Fruit fly (Drosophila melanogaster): ENCODE data around the gene Pde11.

The Pde11 gene

dm6 chr2L:18564417-18564816, 25.7 kb downstream of the Pde11 start:
- TF ChIP-seq Hnf4 (GFP tag; optimal IDR thresholded peaks at IDR 0.05) = no peak
- no peak for TF ChIP-seq Dif (GFP tag; optimal IDR thresholded peaks at IDR 0.05; ENCODE audit: partially characterized antibody)
- TF ChIP-seq Myc (optimal IDR thresholded peaks at IDR 0.05) = no peak
- no peak for TF ChIP-seq br (GFP tag; optimal IDR thresholded peaks at IDR 0.05)
- no peak for TF ChIP-seq Sp1 (GFP tag; optimal IDR thresholded peaks at IDR 0.05)
- TF ChIP-seq N (GFP tag; optimal IDR thresholded peaks at IDR 0.05) = no peak

- no peak for TF ChIP-seq sv (GFP tag; optimal IDR thresholded peaks at IDR 0.05)
- peak; percentile 35 for TF ChIP-seq sage (GFP tag; optimal IDR thresholded peaks at IDR 0.05)
- TF ChIP-seq h (GFP tag; optimal IDR thresholded peaks at IDR 0.05) = no peak
- peak in 1 of 2 experiments; percentile 27 for TF ChIP-seq foxo (GFP tag; optimal IDR thresholded peaks at IDR 0.05)
- peak; percentile 0 for TF ChIP-seq brk (GFP tag; optimal IDR thresholded peaks at IDR 0.05)
- no peak for TF ChIP-seq N (GFP tag; optimal IDR thresholded peaks at IDR 0.05)
- TF ChIP-seq CG32264 (GFP tag; optimal IDR thresholded peaks at IDR 0.05) = no peak
These were observed 26.2 kb downstream of the Pde11 start for dm6 chr2L:18563991-18564390.

DNA sequence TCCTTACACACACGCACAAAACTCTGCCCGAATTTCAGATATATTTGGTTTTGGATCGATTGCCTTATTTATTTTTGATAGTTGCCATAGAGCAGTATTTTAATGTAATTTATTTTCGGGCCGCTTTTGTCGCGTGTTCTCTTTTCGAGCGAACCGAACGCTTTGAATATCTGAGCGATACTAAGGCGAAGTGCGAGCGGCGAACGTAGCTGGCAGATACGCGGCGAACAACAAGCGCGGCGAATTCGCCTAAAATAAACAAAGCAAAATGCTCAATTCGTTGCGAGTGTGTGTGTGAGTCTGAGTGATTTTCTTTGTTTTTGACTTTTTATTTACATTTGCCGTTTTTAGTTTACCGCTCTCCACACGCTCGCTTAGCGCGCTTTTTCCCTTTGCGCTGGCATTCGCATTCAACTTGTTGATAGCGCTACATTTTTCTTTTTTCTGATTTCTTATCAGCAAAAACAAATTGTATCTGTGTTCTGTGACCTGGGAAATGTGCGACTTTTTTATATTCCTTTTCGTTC, 27.1 kb downstream of the Pde11 start:
- no peak for TF ChIP-seq Dfd (GFP tag; optimal IDR thresholded peaks at IDR 0.05)
- TF ChIP-seq HLH106 (tag; optimal IDR thresholded peaks at IDR 0.05) = no peak
- TF ChIP-seq N (GFP tag; optimal IDR thresholded peaks at IDR 0.05) = no peak
- peak; percentile 41 for TF ChIP-seq Rel (GFP tag; optimal IDR thresholded peaks at IDR 0.05)
- peak; percentile 27 for TF ChIP-seq Rel (tag; optimal IDR thresholded peaks at IDR 0.05)
- TF ChIP-seq Hr83 (GFP tag; optimal IDR thresholded peaks at IDR 0.05; ENCODE audit: poor library complexity, severe bottlenecking) = peak; percentile 74
- peak; percentile 15 for TF ChIP-seq br (GFP tag; optimal IDR thresholded peaks at IDR 0.05)
- no peak for TF ChIP-seq Hr78 (GFP tag; optimal IDR thresholded peaks at IDR 0.05)
- TF ChIP-seq dl (GFP tag; optimal IDR thresholded peaks at IDR 0.05; ENCODE audit: insufficient read depth in 1 of 2, partially characterized antibody in 2 of 2) = no peak
- no peak for TF ChIP-seq Myc (optimal IDR thresholded peaks at IDR 0.05)
- peak; percentile 94 for TF ChIP-seq psq (GFP tag; optimal IDR thresholded peaks at IDR 0.05)
- peak; percentile 78 for TF ChIP-seq h (GFP tag; optimal IDR thresholded peaks at IDR 0.05)
- no peak for TF ChIP-seq Dif (GFP tag; optimal IDR thresholded peaks at IDR 0.05; ENCODE audit: partially characterized antibody)
- no peak for TF ChIP-seq usp (GFP tag; optimal IDR thresholded peaks at IDR 0.05)
- no peak for TF ChIP-seq woc (GFP tag; optimal IDR thresholded peaks at IDR 0.05)
- TF ChIP-seq dmrt93B (GFP tag; optimal IDR thresholded peaks at IDR 0.05) = no peak
- TF ChIP-seq OdsH (GFP tag; optimal IDR thresholded peaks at IDR 0.05) = peak; percentile 39
- TF ChIP-seq CG32264 (GFP tag; optimal IDR thresholded peaks at IDR 0.05) = no peak
- TF ChIP-seq pan (optimal IDR thresholded peaks at IDR 0.05) = no peak
- no peak for TF ChIP-seq ey (GFP tag; optimal IDR thresholded peaks at IDR 0.05)
- no peak for TF ChIP-seq lola (GFP tag; optimal IDR thresholded peaks at IDR 0.05)
- TF ChIP-seq Abd-B (GFP tag; optimal IDR thresholded peaks at IDR 0.05) = no peak
- TF ChIP-seq CrebA (GFP tag; optimal IDR thresholded peaks at IDR 0.05; ENCODE audit: borderline replicate concordance) = peak; percentile 44
- TF ChIP-seq CG9705 (GFP tag; optimal IDR thresholded peaks at IDR 0.05) = no peak
- no peak for TF ChIP-seq sv (GFP tag; optimal IDR thresholded peaks at IDR 0.05)
- TF ChIP-seq Mio (GFP tag; optimal IDR thresholded peaks at IDR 0.05) = no peak
- TF ChIP-seq rgr (GFP tag; optimal IDR thresholded peaks at IDR 0.05) = peak; percentile 30
- TF ChIP-seq Jra (GFP tag; optimal IDR thresholded peaks at IDR 0.05) = no peak
- peak; percentile 1 for TF ChIP-seq brk (GFP tag; optimal IDR thresholded peaks at IDR 0.05)
- peak; percentile 30 for TF ChIP-seq sage (GFP tag; optimal IDR thresholded peaks at IDR 0.05)
- TF ChIP-seq Vsx2 (GFP tag; optimal IDR thresholded peaks at IDR 0.05; ENCODE audit: partially characterized antibody) = no peak
- no peak for TF ChIP-seq dsf (GFP tag; optimal IDR thresholded peaks at IDR 0.05; ENCODE audit: borderline replicate concordance)
- TF ChIP-seq tai (GFP tag; optimal IDR thresholded peaks at IDR 0.05) = no peak
- TF ChIP-seq foxo (GFP tag; optimal IDR thresholded peaks at IDR 0.05) = peak in 1 of 2 experiments; percentile 70
- TF ChIP-seq jim (GFP tag; optimal IDR thresholded peaks at IDR 0.05) = no peak
- TF ChIP-seq Hnf4 (GFP tag; optimal IDR thresholded peaks at IDR 0.05) = peak; percentile 45
- TF ChIP-seq GATAd (GFP tag; optimal IDR thresholded peaks at IDR 0.05) = no peak
- peak; percentile 56 for TF ChIP-seq Sp1 (GFP tag; optimal IDR thresholded peaks at IDR 0.05)
- TF ChIP-seq fru (GFP tag; optimal IDR thresholded peaks at IDR 0.05) = no peak
